Fruit fly (Drosophila melanogaster): ENCODE measurements around the gene mRpS6.

DNA sequence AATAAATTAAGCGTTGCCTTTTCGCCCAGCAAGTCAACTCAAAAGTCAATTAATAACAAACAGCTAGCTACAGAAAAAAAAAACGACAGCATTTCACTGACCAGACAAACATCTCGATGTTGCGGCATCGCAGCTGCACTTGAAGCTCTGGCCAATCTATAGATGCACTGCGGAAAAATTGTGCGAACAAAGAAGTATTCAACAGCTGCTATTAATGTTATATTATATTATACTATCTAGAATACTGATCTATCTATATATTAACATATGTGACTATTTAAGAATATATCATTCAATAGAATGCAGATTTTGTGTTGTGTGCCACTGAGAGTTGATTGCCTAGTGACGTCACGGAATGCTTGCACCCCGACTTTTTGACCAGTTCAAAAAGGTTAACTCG, 16.3 kb upstream of the mRpS6 start:
- no peak for TF ChIP-seq CG11294 (GFP tag; IDR thresholded peaks at IDR 0.05)
- TF ChIP-seq Gug (GFP tag; IDR thresholded peaks at IDR 0.05) = peak; percentile 55
- TF ChIP-seq dac (GFP tag; optimal IDR thresholded peaks at IDR 0.05) = no peak
- TF ChIP-seq eg (GFP tag; IDR thresholded peaks at IDR 0.05) = peak; percentile 70
- TF ChIP-seq CG16779 (tag; optimal IDR thresholded peaks at IDR 0.05) = no peak
- TF ChIP-seq CG31627 (GFP tag; optimal IDR thresholded peaks at IDR 0.05) = no peak
- peak; percentile 61 for TF ChIP-seq Eip78C (GFP tag)
- TF ChIP-seq Blimp-1 (GFP tag; optimal IDR thresholded peaks at IDR 0.05) = no peak
- no peak for TF ChIP-seq Lpt (GFP tag; optimal IDR thresholded peaks at IDR 0.05)
- no peak for TF ChIP-seq CG7368 (GFP tag; optimal IDR thresholded peaks at IDR 0.05)

All from whole organism, prepupa.